Worm (Caenorhabditis elegans) whole organism, L4 larva: Measurements from ENCODE around the gene clc-7.

ENCODE experiments used
- D1046.2 ChIP-seq: fragments of 200-800 bp; sonication (Bioruptor generic); IDR thresholded peaks from 2 replicates; pipeline ENCODE4 v1.3.6; 2022; ENCODE audit warnings: missing genetic modification characterization, missing compliant biosample characterization
- F26F4.8 ChIP-seq: fragments of 200-800 bp; sonication (Bioruptor generic); conservative IDR thresholded peaks from 2 replicates; pipeline ENCODE4 v1.3.6; 2022; ENCODE audit warnings: missing genetic modification characterization, missing compliant biosample characterization
- R02D3.7 ChIP-seq: fragments of 150-350 bp; sonication (generic microtip); optimal IDR thresholded peaks from 3 replicates; lab custom pipeline; 2014; ENCODE audit warnings: missing biosample characterization, missing genetic modification characterization
- T20F7.1 ChIP-seq: fragments of 200-800 bp; sonication (Bioruptor generic); optimal IDR thresholded peaks from 2 replicates; lab custom pipeline; 2018; ENCODE audit warnings: mild to moderate bottlenecking, missing genetic modification characterization, missing compliant biosample characterization
- Y105C5A.15 ChIP-seq: fragments of 200-800 bp; sonication (Bioruptor generic); IDR thresholded peaks from 2 replicates; pipeline ENCODE4 v1.3.6; 2022; ENCODE audit warnings: missing genetic modification characterization, missing compliant biosample characterization
- Y5F2A.4 ChIP-seq: fragments of 200-800 bp; sonication (Bioruptor generic); optimal IDR thresholded peaks from 2 replicates; lab custom pipeline; 2018; ENCODE audit warnings: mild to moderate bottlenecking, missing genetic modification characterization, missing compliant biosample characterization
- Y75B8A.6 ChIP-seq: fragments of 200-800 bp; sonication (Bioruptor generic); IDR thresholded peaks from 2 replicates; pipeline ENCODE4 v1.3.6; 2022; ENCODE audit warnings: missing genetic modification reagents, missing genetic modification characterization, missing compliant biosample characterization
- aha-1 ChIP-seq: fragments of 150-350 bp; peaks from one replicate; lab custom pipeline; 2014; ENCODE audit warnings: missing biosample characterization, missing genetic modification characterization
- aly-2 ChIP-seq: sonication (generic microtip); optimal IDR thresholded peaks from 2 replicates; lab custom pipeline; 2018; ENCODE audit warnings: missing biosample characterization, missing genetic modification characterization
- ama-1 ChIP-seq: fragments of 150-350 bp; optimal IDR thresholded peaks from 2 replicates; lab custom pipeline; 2014; ENCODE audit warnings: inconsistent platforms, mixed read lengths
- arid-1 ChIP-seq: fragments of 200-800 bp; sonication (Bioruptor generic); conservative IDR thresholded peaks from 2 replicates; pipeline ENCODE4 v1.3.6; 2022; ENCODE audit warnings: missing genetic modification reagents, missing genetic modification characterization, missing compliant biosample characterization
- attf-4 ChIP-seq: sonication (generic microtip); optimal IDR thresholded peaks from 3 replicates; lab custom pipeline; 2017; ENCODE audit warnings: missing biosample characterization, missing genetic modification characterization
- ctbp-1 ChIP-seq: fragments of 200-800 bp; sonication (Bioruptor generic); IDR thresholded peaks from 2 replicates; pipeline ENCODE4 v1.3.6; 2022; ENCODE audit warnings: missing genetic modification reagents, missing genetic modification characterization, missing compliant biosample characterization
- daf-12 ChIP-seq: fragments of 150-350 bp; optimal IDR thresholded peaks from 2 replicates; lab custom pipeline; 2014; ENCODE audit warnings: missing biosample characterization, missing genetic modification reagents, missing genetic modification characterization
- daf-19 ChIP-seq: fragments of 200-800 bp; sonication (Bioruptor generic); conservative IDR thresholded peaks from 2 replicates; pipeline ENCODE4 v1.3.6; 2022; ENCODE audit warnings: missing genetic modification characterization, missing compliant biosample characterization
- dmd-8 ChIP-seq: fragments of 200-800 bp; sonication (Bioruptor generic); IDR thresholded peaks from 2 replicates; pipeline ENCODE4 v1.3.6; 2022; ENCODE audit warnings: missing genetic modification characterization, missing compliant biosample characterization
- dmd-9 ChIP-seq: fragments of 200-800 bp; sonication (Bioruptor generic); IDR thresholded peaks from 2 replicates; pipeline ENCODE4 v1.3.6; 2022; ENCODE audit warnings: missing genetic modification reagents, missing genetic modification characterization, missing compliant biosample characterization
- dpl-1 ChIP-seq: fragments of 150-350 bp; optimal IDR thresholded peaks from 2 replicates; lab custom pipeline; 2014; ENCODE audit warnings: missing biosample characterization, missing genetic modification reagents, missing genetic modification characterization
- duxl-1 ChIP-seq: sonication (generic microtip); optimal IDR thresholded peaks from 2 replicates; lab custom pipeline; 2016; ENCODE audit warnings: mild to moderate bottlenecking, missing genetic modification characterization, moderate library complexity, missing compliant biosample characterization; ENCODE audit not compliant: poor library complexity
- egl-43 ChIP-seq: fragments of 200-800 bp; sonication (Bioruptor generic); IDR thresholded peaks from 2 replicates; pipeline ENCODE4 v1.3.6; 2022; ENCODE audit warnings: missing genetic modification reagents, missing genetic modification characterization, missing compliant biosample characterization
- hif-1 ChIP-seq, 2 experiments: sonication (generic microtip); optimal IDR thresholded peaks; 2 replicates each; lab custom pipeline; 2016 to 2017; ENCODE audit warnings: missing compliant biosample characterization in 2 of 2, missing genetic modification characterization in 2 of 2, missing genetic modification reagents in 2 of 2, missing genotype in 2 of 2, mild to moderate bottlenecking in 1 of 2
- hlh-11 ChIP-seq: fragments of 200-800 bp; sonication (Bioruptor generic); optimal IDR thresholded peaks from 2 replicates; lab custom pipeline; 2018; ENCODE audit warnings: mild to moderate bottlenecking, missing genetic modification characterization, missing compliant biosample characterization
- lim-7 ChIP-seq: fragments of 200-800 bp; sonication (Bioruptor generic); IDR thresholded peaks from 2 replicates; pipeline ENCODE4 v1.3.6; 2022; ENCODE audit warnings: missing genetic modification characterization, missing compliant biosample characterization
- lin-13 ChIP-seq: fragments of 150-350 bp; optimal IDR thresholded peaks from 2 replicates; lab custom pipeline; 2014; ENCODE audit warnings: missing biosample characterization, missing genetic modification reagents, missing genetic modification characterization
- lin-15B ChIP-seq: fragments of 150-350 bp; sonication (generic microtip); optimal IDR thresholded peaks from 3 replicates; lab custom pipeline; 2014; ENCODE audit warnings: missing biosample characterization, missing genetic modification characterization
- lin-38 ChIP-seq: fragments of 200-800 bp; sonication (Bioruptor generic); IDR thresholded peaks from 2 replicates; pipeline ENCODE4 v1.3.6; 2022; ENCODE audit warnings: missing genetic modification reagents, missing genetic modification characterization, missing compliant biosample characterization
- lir-3 ChIP-seq: sonication (generic microtip); optimal IDR thresholded peaks from 2 replicates; lab custom pipeline; 2016; ENCODE audit warnings: mild to moderate bottlenecking, missing genetic modification characterization, missing compliant biosample characterization
- mdl-1 ChIP-seq, 2 experiments: fragments of 150-350 bp in 1 of 2; sonication (generic microtip) in 1 of 2; optimal IDR thresholded peaks; 2 replicates each; lab custom pipeline; 2014 to 2017; ENCODE audit warnings: missing biosample characterization in 2 of 2, missing genetic modification characterization in 2 of 2
- mep-1 ChIP-seq: fragments of 150-350 bp; sonication (generic microtip); optimal IDR thresholded peaks from 3 replicates; lab custom pipeline; 2014; ENCODE audit warnings: missing biosample characterization, missing genetic modification characterization
- mes-2 ChIP-seq: sonication (generic microtip); optimal IDR thresholded peaks from 2 replicates; lab custom pipeline; 2016; ENCODE audit warnings: missing genotype, mild to moderate bottlenecking, missing genetic modification characterization, missing compliant biosample characterization; ENCODE audit not compliant: poor library complexity, severe bottlenecking
- mxl-2 ChIP-seq: fragments of 200-800 bp; sonication (Bioruptor generic); conservative IDR thresholded peaks from 2 replicates; pipeline ENCODE4 v1.3.6; 2022; ENCODE audit warnings: missing genetic modification reagents, missing genetic modification characterization, missing compliant biosample characterization
- mxl-3 ChIP-seq: fragments of 200-800 bp; sonication (Bioruptor generic); optimal IDR thresholded peaks from 2 replicates; lab custom pipeline; 2018; ENCODE audit warnings: mild to moderate bottlenecking, missing genetic modification characterization, missing compliant biosample characterization
- nhr-10 ChIP-seq: fragments of 150-350 bp; optimal IDR thresholded peaks from 2 replicates; lab custom pipeline; 2014; ENCODE audit warnings: missing biosample characterization, missing genetic modification characterization
- nhr-11 ChIP-seq: fragments of 150-350 bp; optimal IDR thresholded peaks from 2 replicates; lab custom pipeline; 2014; ENCODE audit warnings: missing biosample characterization, missing genetic modification characterization
- nhr-41 ChIP-seq: fragments of 200-800 bp; sonication (Bioruptor generic); IDR thresholded peaks from 2 replicates; pipeline ENCODE4 v1.3.6; 2022; ENCODE audit warnings: missing genetic modification reagents, missing genetic modification characterization, missing compliant biosample characterization
- nhr-42 ChIP-seq: fragments of 200-800 bp; sonication (Bioruptor generic); IDR thresholded peaks from 2 replicates; pipeline ENCODE4 v1.3.6; 2022; ENCODE audit warnings: missing genetic modification characterization, missing compliant biosample characterization
- nhr-48 ChIP-seq: sonication (generic microtip); optimal IDR thresholded peaks from 2 replicates; lab custom pipeline; 2016; ENCODE audit warnings: mild to moderate bottlenecking, missing genetic modification characterization, missing compliant biosample characterization
- nhr-6 ChIP-seq: fragments of 150-350 bp; optimal IDR thresholded peaks from 2 replicates; lab custom pipeline; 2014; ENCODE audit warnings: missing biosample characterization, missing genetic modification characterization
- nhr-76 ChIP-seq: fragments of 150-350 bp; optimal IDR thresholded peaks from 2 replicates; lab custom pipeline; 2014; ENCODE audit warnings: missing biosample characterization, missing genetic modification characterization
- rbr-2 ChIP-seq: sonication (generic microtip); optimal IDR thresholded peaks from 2 replicates; lab custom pipeline; 2016; ENCODE audit warnings: missing genotype, missing genetic modification characterization, missing compliant biosample characterization
- tag-97 ChIP-seq: fragments of 200-800 bp; sonication (Bioruptor generic); IDR thresholded peaks from 2 replicates; pipeline ENCODE4 v1.3.6; 2022; ENCODE audit warnings: missing genetic modification characterization, missing compliant biosample characterization
- zip-11 ChIP-seq: fragments of 200-800 bp; sonication (Bioruptor generic); IDR thresholded peaks from 2 replicates; pipeline ENCODE4 v1.3.6; 2022; ENCODE audit warnings: missing genetic modification characterization, missing compliant biosample characterization
- ztf-7 ChIP-seq: fragments of 150-350 bp; optimal IDR thresholded peaks from 2 replicates; lab custom pipeline; 2014; ENCODE audit warnings: missing biosample characterization, missing genetic modification characterization

clc-7 gene

ce11 chrX:5066570-5066969 lies 1.3 kb upstream of the clc-7 start:
- TF ChIP-seq F26F4.8 (GFP tag; lab: Robert Waterston, UW) (no peak), aha-1 (tag; lab: Kevin White, UChicago) (peak; percentile 56)

DNA sequence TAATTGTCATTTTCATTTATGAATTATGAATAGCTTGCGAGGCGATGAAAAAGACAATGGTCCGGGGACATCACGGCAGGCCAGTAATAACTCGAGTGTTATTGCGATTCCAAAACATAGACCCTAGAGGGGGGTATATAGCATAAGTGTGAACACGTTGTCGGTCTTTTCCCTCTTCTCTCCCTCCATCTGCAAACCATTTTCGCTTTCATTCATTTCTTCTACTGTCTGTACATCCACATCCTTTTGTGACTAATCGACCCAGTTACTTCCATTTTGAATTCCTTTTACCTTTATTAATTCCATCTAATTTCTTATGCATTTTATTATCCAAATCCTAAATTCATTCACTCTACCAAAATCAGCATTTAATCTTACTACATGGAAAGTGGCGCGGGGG lies 3.1 kb downstream of the clc-7 start:
- TF ChIP-seq duxl-1 (tag; lab: Kevin White, UChicago) = no peak
- TF ChIP-seq lin-15B (tag; lab: Kevin White, UChicago) = no peak
- no peak for TF ChIP-seq nhr-6 (tag; lab: Kevin White, UChicago)
- no peak for TF ChIP-seq mes-2 (tag; lab: Kevin White, UChicago)
- no peak for TF ChIP-seq hif-1 (tag; optimal IDR thresholded peaks at IDR 0.05; lab: Kevin White, UChicago)
- no peak for TF ChIP-seq lin-38 (GFP tag; lab: Robert Waterston, UW)
- TF ChIP-seq Y75B8A.6 = no peak
- TF ChIP-seq dmd-8 (GFP tag; lab: Robert Waterston, UW) = no peak

DNA sequence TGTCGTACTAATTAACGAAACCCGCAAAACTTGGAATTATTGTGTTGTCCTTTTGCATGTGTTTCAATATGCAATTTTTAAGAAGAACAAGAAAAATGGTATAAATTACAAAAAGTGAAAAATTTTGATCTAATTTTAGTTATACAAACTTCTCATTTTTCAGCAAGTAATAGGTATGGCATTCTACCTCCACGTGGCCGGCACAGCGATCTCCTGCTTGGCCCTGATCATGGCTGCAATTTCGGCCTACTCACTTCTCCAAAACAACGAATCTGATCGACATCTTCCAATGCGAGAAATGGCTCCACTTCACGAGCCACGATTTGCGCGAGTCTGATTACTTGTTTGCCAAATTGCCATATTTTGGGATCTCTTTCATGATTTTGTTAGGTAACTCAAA lies 6.0 kb downstream of the clc-7 start:
- TF ChIP-seq arid-1 (GFP tag; lab: Robert Waterston, UW) = no peak
- TF ChIP-seq aha-1 (tag; lab: Kevin White, UChicago) = peak; percentile 85
- no peak for TF ChIP-seq hif-1 (tag; optimal IDR thresholded peaks at IDR 0.05; lab: Kevin White, UChicago)
- no peak for TF ChIP-seq T20F7.1 (GFP tag; lab: Kevin White, UChicago)
- peak; percentile 42 for TF ChIP-seq ama-1 (lab: Kevin White, UChicago)
- no peak for TF ChIP-seq D1046.2
- TF ChIP-seq R02D3.7 (tag; lab: Kevin White, UChicago) = no peak
- TF ChIP-seq lim-7 (GFP tag; lab: Robert Waterston, UW) = no peak
- no peak for TF ChIP-seq lir-3 (tag; lab: Kevin White, UChicago)
- TF ChIP-seq zip-11 (GFP tag; lab: Robert Waterston, UW) = no peak
- no peak for TF ChIP-seq lin-13 (GFP tag; lab: Kevin White, UChicago)
- TF ChIP-seq tag-97 = no peak
- no peak for TF ChIP-seq Y5F2A.4 (GFP tag; lab: Kevin White, UChicago)
- no peak for TF ChIP-seq Y105C5A.15

- TF ChIP-seq aha-1 (tag; lab: Kevin White, UChicago) (peak; percentile 70), lin-13 (GFP tag; lab: Kevin White, UChicago) (no peak)
Observed at ce11 chrX:5075538-5075937, 7.6 kb downstream of the clc-7 start.

ce11 chrX:5077696-5078343 lies 9.9 kb downstream of the clc-7 start, which contains the start of gene cal-5:
TSS of gene cal-5 (minus strand) at chrX:5077961.
- TF ChIP-seq dpl-1 (GFP tag; lab: Kevin White, UChicago) = peak; percentile 4
- TF ChIP-seq mxl-3 (GFP tag; lab: Kevin White, UChicago) = peak; percentile 94
- TF ChIP-seq ztf-7 (tag; lab: Kevin White, UChicago) = no peak
- TF ChIP-seq hlh-11 = peak; percentile 79
- peak; percentile 39 for TF ChIP-seq duxl-1 (tag; lab: Kevin White, UChicago)
- peak; percentile 39 for TF ChIP-seq nhr-48
- TF ChIP-seq nhr-10 (tag; lab: Kevin White, UChicago) = no peak
- peak; percentile 45 for TF ChIP-seq rbr-2 (tag; lab: Kevin White, UChicago)
- TF ChIP-seq nhr-42 (GFP tag; lab: Robert Waterston, UW) = 0 out of 2 replicates have a peak, but pooled peaks have one; percentile 31
- no peak for TF ChIP-seq attf-4 (tag; lab: Kevin White, UChicago)
- TF ChIP-seq nhr-76 (tag; lab: Kevin White, UChicago) = no peak
- TF ChIP-seq egl-43 = peak; percentile 35; the same call in 1 of the 2 replicates
- peak; percentile 23 for TF ChIP-seq mep-1
- peak; percentile 16 for TF ChIP-seq mes-2 (tag; lab: Kevin White, UChicago)
- TF ChIP-seq dmd-9 (GFP tag; lab: Robert Waterston, UW) = no peak
- TF ChIP-seq daf-12 = no peak
- 0 out of 2 replicates have a peak, but pooled peaks have one; percentile 15 for TF ChIP-seq ctbp-1 (GFP tag; lab: Robert Waterston, UW)
- no peak for TF ChIP-seq lin-15B (tag; lab: Kevin White, UChicago)
- no peak for TF ChIP-seq nhr-11 (tag; lab: Kevin White, UChicago)
- TF ChIP-seq mxl-2 = no peak
- TF ChIP-seq nhr-41 = no peak
- no peak for TF ChIP-seq daf-19
- no peak for TF ChIP-seq Y75B8A.6
- TF ChIP-seq mdl-1 (tag; optimal IDR thresholded peaks at IDR 0.05; lab: Kevin White, UChicago) = peak; percentile 25 to 59
- TF ChIP-seq aly-2 = no peak
- no peak for TF ChIP-seq lin-38 (GFP tag; lab: Robert Waterston, UW)
